Worm (Caenorhabditis elegans): ENCODE results near the gene F44A6.5.
A peak's percentile ranks its signal among the peaks of the same experiment; 100 is the strongest.

The F44A6.5 gene

DNA sequence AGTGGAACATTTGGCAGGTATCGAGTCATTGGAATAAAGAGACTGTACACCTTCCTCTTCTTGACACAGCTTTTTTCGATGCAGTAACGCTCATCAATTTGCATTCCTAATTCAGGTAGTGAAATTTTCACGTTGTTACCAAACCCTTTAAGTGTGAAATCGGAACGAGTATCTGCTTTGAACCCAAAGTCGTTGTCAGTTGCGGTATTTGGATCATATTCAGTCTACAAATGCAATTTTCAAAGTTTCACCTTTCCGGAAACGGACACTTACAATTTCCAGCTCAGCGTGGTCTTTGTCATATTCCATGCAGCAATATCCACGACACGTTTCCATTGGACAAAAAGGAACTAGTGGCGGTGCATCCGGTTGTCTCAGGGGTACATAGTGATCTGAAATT, 36.1 kb downstream of the F44A6.5 start:
- TF ChIP-seq tbx-2 (tag; optimal IDR thresholded peaks at IDR 0.05) = no peak
- no peak for TF ChIP-seq ceh-14 (tag; optimal IDR thresholded peaks at IDR 0.05)
- TF ChIP-seq zip-5 (tag; optimal IDR thresholded peaks at IDR 0.05) = no peak
- no peak for TF ChIP-seq C38D4.7 (GFP tag; optimal IDR thresholded peaks at IDR 0.05)
- TF ChIP-seq mec-3 (tag; optimal IDR thresholded peaks at IDR 0.05; ENCODE audit: borderline replicate concordance) = no peak
- TF ChIP-seq pax-1 (tag; optimal IDR thresholded peaks at IDR 0.05) = no peak
- no peak for TF ChIP-seq T23F11.4 (GFP tag; optimal IDR thresholded peaks at IDR 0.05)
- TF ChIP-seq F13H6.1 (tag; optimal IDR thresholded peaks at IDR 0.05) = no peak
- TF ChIP-seq hlh-6 (tag; optimal IDR thresholded peaks at IDR 0.05) = no peak
- no peak for TF ChIP-seq ref-2 (tag; optimal IDR thresholded peaks at IDR 0.05)
- no peak for TF ChIP-seq nhr-232 (tag; optimal IDR thresholded peaks at IDR 0.05)
- no peak for TF ChIP-seq pat-9 (tag; optimal IDR thresholded peaks at IDR 0.05)

DNA sequence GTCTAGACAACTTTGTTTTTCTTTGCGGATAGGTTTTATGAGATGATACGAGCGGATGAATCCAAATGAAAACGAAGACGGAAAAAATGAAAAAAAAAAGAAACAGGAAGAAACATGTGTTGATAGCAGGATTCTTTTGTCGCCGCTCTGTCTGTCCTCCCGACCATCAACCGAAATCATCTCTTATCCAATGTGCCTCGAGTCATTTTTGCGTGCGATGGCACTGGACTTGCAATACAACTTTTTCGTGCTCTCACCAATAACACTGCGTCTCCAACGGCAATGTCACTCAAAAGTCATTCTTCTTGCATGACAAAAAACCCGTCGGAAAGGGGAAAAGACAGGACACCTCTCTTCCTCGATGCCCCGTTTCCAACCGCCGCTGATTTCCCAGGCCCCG, 42.4 kb downstream of the F44A6.5 start, which contains the start of gene ncs-4:
TSS of gene ncs-4 (plus strand) at position 227 of the 400 bp plus-strand sequence.
- no peak for TF ChIP-seq pros-1 (tag; optimal IDR thresholded peaks at IDR 0.05)
- no peak for TF ChIP-seq mec-3 (tag; optimal IDR thresholded peaks at IDR 0.05; ENCODE audit: borderline replicate concordance)
- no peak for TF ChIP-seq ceh-31 (tag; optimal IDR thresholded peaks at IDR 0.05)
- TF ChIP-seq ahr-1 (tag; optimal IDR thresholded peaks at IDR 0.05) = no peak
- peak; percentile 69 for TF ChIP-seq ceh-18 (tag; optimal IDR thresholded peaks at IDR 0.05)

ce11 chrX:10174683-10175082, 44.0 kb downstream of the F44A6.5 start, which contains the start of gene C07A4.3:
Gene C07A4.3, plus strand, starts transcription at chrX:10174983.
- no peak for TF ChIP-seq ceh-34 (tag; optimal IDR thresholded peaks at IDR 0.05)
- no peak for TF ChIP-seq ceh-45 (GFP tag; IDR thresholded peaks at IDR 0.05)
- TF ChIP-seq ref-2 (tag; optimal IDR thresholded peaks at IDR 0.05) = no peak
- no peak for TF ChIP-seq hlh-15 (tag; optimal IDR thresholded peaks at IDR 0.05)
- TF ChIP-seq nhr-232 (tag; optimal IDR thresholded peaks at IDR 0.05) = no peak
- no peak for TF ChIP-seq K02D7.2 (tag; optimal IDR thresholded peaks at IDR 0.05)
- no peak for TF ChIP-seq ceh-14 (tag; optimal IDR thresholded peaks at IDR 0.05)
- TF ChIP-seq ztf-16 (tag; optimal IDR thresholded peaks at IDR 0.05) = no peak
- no peak for TF ChIP-seq ceh-9 (tag; optimal IDR thresholded peaks at IDR 0.05)
- no peak for TF ChIP-seq fkh-10 (GFP tag; optimal IDR thresholded peaks at IDR 0.05)
- TF ChIP-seq odd-2 (tag; optimal IDR thresholded peaks at IDR 0.05) = no peak
- TF ChIP-seq lin-11 (tag; optimal IDR thresholded peaks at IDR 0.05) = no peak
- no peak for TF ChIP-seq unc-3 (GFP tag; conservative IDR thresholded peaks at IDR 0.05)
- no peak for TF ChIP-seq unc-3 (tag; optimal IDR thresholded peaks at IDR 0.05)

DNA sequence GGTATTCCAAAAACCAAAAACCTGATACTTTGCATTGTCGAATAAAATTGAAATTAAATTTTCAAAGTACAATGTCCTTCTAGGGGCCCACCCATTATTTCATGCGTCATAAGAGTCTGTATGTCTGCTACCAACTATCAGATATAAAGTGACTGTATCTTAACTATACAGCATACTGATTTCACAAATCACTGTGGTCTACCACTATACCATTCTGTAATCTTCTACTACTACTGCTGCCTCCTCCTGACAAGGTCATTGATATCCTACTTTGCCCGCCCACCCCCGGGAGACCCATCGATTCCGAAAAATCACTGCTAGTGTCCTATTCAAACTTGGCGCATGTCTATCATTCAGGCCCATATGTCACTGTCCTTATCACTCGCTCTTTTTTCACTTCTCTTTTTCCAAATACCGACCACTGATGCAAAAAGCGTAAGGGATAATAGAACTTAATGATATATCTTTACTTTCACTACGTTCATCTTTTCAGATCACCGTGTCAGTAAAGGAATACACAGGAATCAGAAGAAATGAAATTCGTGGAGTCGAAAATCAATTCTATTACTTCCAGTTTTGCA, 46.6 kb downstream of the F44A6.5 start, which contains the start of gene C07A4.2:
TSS of gene C07A4.2 (plus strand) at position 195 of the 581 bp plus-strand sequence.
- TF ChIP-seq dmd-4 (tag; optimal IDR thresholded peaks at IDR 0.05; ENCODE audit: borderline replicate concordance) (no peak), fkh-6 (tag; optimal IDR thresholded peaks at IDR 0.05) (no peak), pha-2 (tag; optimal IDR thresholded peaks at IDR 0.05) (no peak), hlh-13 (GFP tag; optimal IDR thresholded peaks at IDR 0.05) (no peak), ceh-2 (tag; optimal IDR thresholded peaks at IDR 0.05) (no peak), ceh-18 (tag; optimal IDR thresholded peaks at IDR 0.05) (no peak), zip-5 (tag; optimal IDR thresholded peaks at IDR 0.05) (no peak), mec-3 (tag; optimal IDR thresholded peaks at IDR 0.05; ENCODE audit: borderline replicate concordance) (no peak), pat-9 (tag; optimal IDR thresholded peaks at IDR 0.05) (no peak), eyg-1 (tag; optimal IDR thresholded peaks at IDR 0.05) (no peak), odd-2 (tag; optimal IDR thresholded peaks at IDR 0.05) (no peak)

DNA sequence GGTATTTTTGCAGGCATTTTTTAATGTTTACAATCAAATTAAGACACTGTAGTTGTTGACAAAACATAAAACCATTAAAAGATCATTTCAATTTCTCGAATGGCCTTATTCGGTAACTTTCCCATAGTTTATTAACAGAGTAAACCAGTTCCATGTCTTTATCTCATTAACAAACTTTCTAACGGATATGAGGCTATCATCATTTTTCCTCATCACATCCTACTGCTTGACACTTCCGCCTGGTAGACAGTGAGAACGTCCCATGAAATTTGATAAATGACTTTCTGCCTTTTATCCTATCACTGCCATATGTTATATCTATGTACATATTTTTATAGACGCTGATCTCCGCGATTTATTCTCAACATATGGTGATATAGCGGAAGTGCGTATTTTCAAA, 48.1 kb downstream of the F44A6.5 start:
- TF ChIP-seq ceh-30 (tag; optimal IDR thresholded peaks at IDR 0.05) (no peak), ceh-34 (tag; optimal IDR thresholded peaks at IDR 0.05) (no peak), ttx-3 (tag; optimal IDR thresholded peaks at IDR 0.05) (no peak), ceh-45 (GFP tag; IDR thresholded peaks at IDR 0.05) (no peak), fax-1 (tag; optimal IDR thresholded peaks at IDR 0.05) (no peak), mec-3 (tag; optimal IDR thresholded peaks at IDR 0.05; ENCODE audit: borderline replicate concordance) (no peak), hlh-15 (tag; optimal IDR thresholded peaks at IDR 0.05) (no peak), Y22D7AL.16 (tag; optimal IDR thresholded peaks at IDR 0.05) (no peak), rnt-1 (tag; optimal IDR thresholded peaks at IDR 0.05) (no peak), hlh-30 (tag; optimal IDR thresholded peaks at IDR 0.05; ENCODE audit: insufficient read depth) (no peak), elt-4 (tag; optimal IDR thresholded peaks at IDR 0.05) (no peak), pag-3 (tag; optimal IDR thresholded peaks at IDR 0.05; ENCODE audit: borderline replicate concordance) (no peak), elt-2 (tag; optimal IDR thresholded peaks at IDR 0.05) (no peak)

All from whole organism, late embryonic.